Worm (Caenorhabditis elegans): ENCODE measurements around the gene T13B5.9.
"Not testable (repeated sequence)": the region's sequence is repeated elsewhere in the genome, so short reads cannot be mapped to it uniquely, and the experiment has no call there.

T13B5.9 gene

ce11 chrII:1141720-1142574 is 37.6 kb upstream of the T13B5.9 start:
- no peak for TF ChIP-seq nhr-129 (tag; optimal IDR thresholded peaks at IDR 0.05)
- TF ChIP-seq blmp-1 (tag; optimal IDR thresholded peaks at IDR 0.05; ENCODE audit: insufficient read depth): peak; percentile 50
- peak; percentile 2 for TF ChIP-seq fos-1 (tag; optimal IDR thresholded peaks at IDR 0.05)
- TF ChIP-seq unc-62 (GFP tag; optimal IDR thresholded peaks at IDR 0.05): no peak
- no peak for TF ChIP-seq ztf-1 (GFP tag; conservative IDR thresholded peaks at IDR 0.05)
- TF ChIP-seq sma-9 (GFP tag; optimal IDR thresholded peaks at IDR 0.05): no peak
- no peak for TF ChIP-seq sma-9 (tag; optimal IDR thresholded peaks at IDR 0.05)
- no peak for TF ChIP-seq peb-1 (tag; optimal IDR thresholded peaks at IDR 0.05)
- peak; percentile 26 for TF ChIP-seq crh-2 (tag; optimal IDR thresholded peaks at IDR 0.05)
- peak; percentile 20 for TF ChIP-seq nhr-25 (tag; optimal IDR thresholded peaks at IDR 0.05)

DNA sequence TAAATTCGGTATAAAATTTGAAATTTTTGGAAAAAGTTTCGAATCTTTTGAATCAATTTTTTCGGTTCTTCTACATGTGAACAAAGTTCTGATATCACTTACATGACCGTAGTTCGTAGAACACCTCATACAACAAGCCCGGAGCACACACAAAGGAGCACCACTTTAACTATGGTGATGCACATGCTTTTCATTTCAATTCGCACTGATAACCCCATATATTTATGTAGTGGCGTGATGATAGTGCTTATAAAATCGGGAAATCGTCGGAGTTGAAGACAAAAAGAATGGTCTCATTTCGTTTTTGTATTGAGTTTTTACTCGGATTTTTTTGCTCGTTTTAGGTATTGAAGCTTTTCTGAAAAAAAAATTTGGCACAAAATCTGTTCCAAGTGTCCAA is 36.4 kb upstream of the T13B5.9 start, which contains the start of gene W09B6.4:
TSS of gene W09B6.4 (minus strand) at position 151 of the 400 bp plus-strand sequence.
- no peak for TF ChIP-seq nhr-21 (tag; optimal IDR thresholded peaks at IDR 0.05)
- peak; percentile 29 for TF ChIP-seq skn-1 (tag; optimal IDR thresholded peaks at IDR 0.05)
- peak; percentile 18 for TF ChIP-seq fos-1 (tag; optimal IDR thresholded peaks at IDR 0.05)
- peak in 1 of 2 experiments; percentile 1 for TF ChIP-seq mdl-1 (tag; optimal IDR thresholded peaks at IDR 0.05)

DNA sequence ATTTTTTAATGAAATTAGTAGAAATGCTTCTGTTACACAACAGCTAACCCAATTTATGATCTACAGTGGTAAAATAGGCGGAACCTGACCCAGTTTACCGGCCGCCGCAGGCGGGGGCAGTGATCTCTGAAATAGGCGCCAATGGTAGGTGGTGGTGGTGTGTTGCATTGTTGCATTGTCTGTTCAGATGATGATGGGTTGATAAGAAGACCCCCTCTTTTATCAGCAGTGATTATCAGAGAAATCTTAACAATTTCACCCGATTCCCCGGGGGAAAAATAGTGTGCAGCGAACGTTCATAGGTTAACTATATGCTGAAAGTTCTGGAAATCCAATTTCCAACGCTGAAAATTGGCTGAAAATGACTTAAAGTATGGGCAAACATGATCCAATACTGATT is 34.3 kb upstream of the T13B5.9 start:
- TF ChIP-seq alr-1 (tag; optimal IDR thresholded peaks at IDR 0.05) (no peak), unc-39 (tag; optimal IDR thresholded peaks at IDR 0.05) (no peak), lsy-2 (tag; optimal IDR thresholded peaks at IDR 0.05) (no peak), sma-9 (GFP tag; optimal IDR thresholded peaks at IDR 0.05) (peak; percentile 42), sma-9 (tag; optimal IDR thresholded peaks at IDR 0.05) (no peak), snpc-4 (tag; optimal IDR thresholded peaks at IDR 0.05) (no peak), fos-1 (tag; optimal IDR thresholded peaks at IDR 0.05) (peak; percentile 60), crh-2 (tag; optimal IDR thresholded peaks at IDR 0.05) (peak; percentile 4), lin-11 (tag; optimal IDR thresholded peaks at IDR 0.05) (no peak)

ce11 chrII:1136485-1136884 is 32.2 kb upstream of the T13B5.9 start, which contains the start of gene pod-2:
TSS of gene pod-2 (plus strand) at chrII:1136785.
- TF ChIP-seq nhr-12 (tag; optimal IDR thresholded peaks at IDR 0.05): no peak
- no peak for TF ChIP-seq aly-2 (tag; optimal IDR thresholded peaks at IDR 0.05)
- no peak for TF ChIP-seq fos-1 (tag; optimal IDR thresholded peaks at IDR 0.05)
- TF ChIP-seq ZK546.5 (tag; optimal IDR thresholded peaks at IDR 0.05): no peak
- no peak for TF ChIP-seq dmd-4 (tag; optimal IDR thresholded peaks at IDR 0.05)
- TF ChIP-seq snpc-4 (tag; optimal IDR thresholded peaks at IDR 0.05): no peak
- TF ChIP-seq nhr-11 (tag; optimal IDR thresholded peaks at IDR 0.05): no peak

DNA sequence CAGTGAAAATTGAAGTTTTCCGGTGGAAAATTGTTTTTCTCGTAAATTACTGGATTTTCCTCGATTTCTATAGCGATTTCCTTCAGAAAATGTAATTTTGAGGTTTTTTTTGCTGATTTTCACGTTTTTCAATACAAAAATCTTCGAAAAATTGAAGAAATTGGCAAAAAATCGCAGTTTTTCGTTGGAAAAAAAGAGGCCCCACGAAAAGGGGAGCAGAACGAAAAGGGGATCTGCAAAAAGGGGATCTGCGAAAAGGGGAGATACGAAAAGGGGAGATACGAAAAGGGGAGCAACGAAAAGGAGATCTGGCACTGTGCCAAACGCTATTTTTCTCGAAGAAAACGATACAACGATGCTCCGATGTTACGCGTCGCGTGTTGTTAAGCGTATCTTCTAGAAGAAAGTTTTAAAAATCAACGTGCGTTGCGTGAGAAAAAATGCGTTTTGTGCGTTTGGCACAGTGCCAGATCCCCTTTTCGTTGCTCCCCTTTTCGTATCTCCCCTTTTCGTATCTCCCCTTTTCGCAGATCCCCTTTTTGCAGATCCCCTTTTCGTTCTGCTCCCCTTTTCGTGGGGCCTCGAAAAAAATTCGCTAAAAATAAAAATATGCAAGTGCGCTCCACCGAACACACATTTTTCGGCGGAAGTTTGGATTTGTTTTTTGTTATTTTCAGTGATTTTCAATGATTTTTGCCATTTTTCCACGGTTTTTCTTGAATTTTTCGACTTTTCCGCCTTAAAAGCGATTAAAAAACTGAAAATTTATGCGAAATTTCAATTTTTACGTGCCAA is 30.2 kb upstream of the T13B5.9 start:
- TF ChIP-seq lsy-2 (tag; optimal IDR thresholded peaks at IDR 0.05) (peak in 1 of 2 experiments; percentile 21), nhr-129 (tag; optimal IDR thresholded peaks at IDR 0.05) (peak; percentile 0), F13H6.1 (tag; optimal IDR thresholded peaks at IDR 0.05) (peak; percentile 60), gmeb-1 (tag; optimal IDR thresholded peaks at IDR 0.05) (peak; percentile 71), C34F6.9 (tag; optimal IDR thresholded peaks at IDR 0.05) (peak; percentile 20), sma-9 (GFP tag; optimal IDR thresholded peaks at IDR 0.05) (peak; percentile 20), lin-13 (GFP tag; optimal IDR thresholded peaks at IDR 0.05) (peak; percentile 38), sma-3 (GFP tag; optimal IDR thresholded peaks at IDR 0.05) (peak; percentile 74), unc-55 (GFP tag; optimal IDR thresholded peaks at IDR 0.05) (peak; percentile 53), nhr-21 (tag; optimal IDR thresholded peaks at IDR 0.05) (peak; percentile 23)
- TF ChIP-seq sma-9 (tag; optimal IDR thresholded peaks at IDR 0.05): not testable (repeated sequence)

- TF ChIP-seq ama-1 (optimal IDR thresholded peaks at IDR 0.05): no peak
- TF ChIP-seq mbf-1 (tag; optimal IDR thresholded peaks at IDR 0.05): no peak
- TF ChIP-seq fos-1 (tag; optimal IDR thresholded peaks at IDR 0.05): no peak
- TF ChIP-seq ceh-82 (tag; optimal IDR thresholded peaks at IDR 0.05): no peak
- no peak for TF ChIP-seq skn-1 (tag; optimal IDR thresholded peaks at IDR 0.05)
- no peak for TF ChIP-seq nhr-21 (tag; optimal IDR thresholded peaks at IDR 0.05)
- no peak for TF ChIP-seq dmd-4 (tag; optimal IDR thresholded peaks at IDR 0.05)
- no peak for TF ChIP-seq ceh-16 (tag; optimal IDR thresholded peaks at IDR 0.05)
- no peak for TF ChIP-seq alr-1 (tag; optimal IDR thresholded peaks at IDR 0.05)
- TF ChIP-seq sma-3 (GFP tag; optimal IDR thresholded peaks at IDR 0.05): no peak
- TF ChIP-seq unc-39 (tag; optimal IDR thresholded peaks at IDR 0.05): no peak
- TF ChIP-seq C34F6.9 (tag; optimal IDR thresholded peaks at IDR 0.05): no peak
- TF ChIP-seq elt-1 (tag; optimal IDR thresholded peaks at IDR 0.05): no peak
- TF ChIP-seq unc-55 (GFP tag; optimal IDR thresholded peaks at IDR 0.05): no peak
- no peak for TF ChIP-seq gmeb-1 (tag; optimal IDR thresholded peaks at IDR 0.05)
Observed at ce11 chrII:1133295-1133694, 29.0 kb upstream of the T13B5.9 start.
